Fruit fly (Drosophila melanogaster) whole organism, embryonic: ENCODE data around the gene Sec24CD.
A peak's percentile ranks its signal among the peaks of the same experiment; 100 is the strongest.

Source experiments
- Atf3 ChIP-seq: fragments of 200-800 bp; sonication (Bioruptor generic); optimal IDR thresholded peaks from 3 replicates; lab custom pipeline; 2016; ENCODE audit warnings: missing biosample characterization, missing genetic modification characterization
- Awh ChIP-seq: fragments of 200-800 bp; sonication (Bioruptor generic); IDR thresholded peaks from 2 replicates; pipeline ENCODE4, ENCODE4 v1.3.6; 2022; ENCODE audit warnings: missing biosample characterization, missing genetic modification characterization
- CG10267 ChIP-seq: fragments of 200-800 bp; sonication (Bioruptor generic); optimal IDR thresholded peaks from 2 replicates; lab custom pipeline; 2018; ENCODE audit warnings: missing biosample characterization, mild to moderate bottlenecking, missing genetic modification characterization, moderate library complexity
- CG11085 ChIP-seq: fragments of 200-800 bp; sonication (Bioruptor generic); IDR thresholded peaks from 2 replicates; pipeline ENCODE4 v1.3.6; 2022; ENCODE audit warnings: missing biosample characterization, missing genetic modification characterization
- CG11504 ChIP-seq: fragments of 200-800 bp; sonication (Bioruptor generic); optimal IDR thresholded peaks from 3 replicates; lab custom pipeline; 2019; ENCODE audit warnings: missing biosample characterization, mild to moderate bottlenecking, missing genetic modification characterization, moderate library complexity
- CG12769 ChIP-seq: fragments of 200-800 bp; sonication (Bioruptor generic); optimal IDR thresholded peaks from 2 replicates; lab custom pipeline; 2019; ENCODE audit warnings: missing biosample characterization, mild to moderate bottlenecking, missing genetic modification characterization, moderate library complexity
- CG13123 ChIP-seq: fragments of 200-800 bp; sonication (Bioruptor generic); optimal IDR thresholded peaks from 2 replicates; lab custom pipeline; 2016; ENCODE audit warnings: missing biosample characterization, missing genetic modification characterization
- CG14050 ChIP-seq: fragments of 200-800 bp; sonication (Bioruptor generic); IDR thresholded peaks from 3 replicates; pipeline ENCODE4 v1.3.6; 2022; ENCODE audit warnings: missing biosample characterization, missing genetic modification characterization
- CG16779 ChIP-seq: fragments of 200-800 bp; sonication (Bioruptor generic); IDR thresholded peaks from 2 replicates; pipeline ENCODE4 v1.3.6; 2022; ENCODE audit warnings: missing biosample characterization, missing genetic modification characterization
- CG16863 ChIP-seq: fragments of 200-800 bp; sonication (Bioruptor generic); optimal IDR thresholded peaks from 3 replicates; lab custom pipeline; 2016; ENCODE audit warnings: missing biosample characterization, missing genetic modification characterization
- CG17361 ChIP-seq: fragments of 200-800 bp; sonication (Bioruptor generic); IDR thresholded peaks from 3 replicates; pipeline ENCODE4 v1.3.6; 2022; ENCODE audit warnings: missing biosample characterization, missing genetic modification characterization
- CG2120 ChIP-seq: fragments of 200-800 bp; sonication (Bioruptor generic); optimal IDR thresholded peaks from 3 replicates; lab custom pipeline; 2016; ENCODE audit warnings: missing biosample characterization, missing genetic modification characterization
- CG30020 ChIP-seq: fragments of 200-800 bp; optimal IDR thresholded peaks from 2 replicates; lab custom pipeline; 2019; ENCODE audit warnings: missing biosample characterization, mild to moderate bottlenecking, missing genetic modification characterization, moderate library complexity
- CG3281 ChIP-seq: fragments of 200-800 bp; sonication (Bioruptor generic); optimal IDR thresholded peaks from 3 replicates; lab custom pipeline; 2017; ENCODE audit warnings: missing biosample characterization, mild to moderate bottlenecking, missing genetic modification characterization
- CG34376 ChIP-seq: fragments of 200-800 bp; sonication (Bioruptor generic); optimal IDR thresholded peaks from 2 replicates; lab custom pipeline; 2018; ENCODE audit warnings: missing biosample characterization, mild to moderate bottlenecking, missing genetic modification characterization
- CG3838 ChIP-seq: fragments of 200-800 bp; sonication (Bioruptor generic); optimal IDR thresholded peaks from 3 replicates; lab custom pipeline; 2016; ENCODE audit warnings: missing biosample characterization, missing genetic modification characterization
- CG6654 ChIP-seq: fragments of 200-800 bp; sonication (Bioruptor generic); optimal IDR thresholded peaks from 2 replicates; lab custom pipeline; 2017; ENCODE audit warnings: missing biosample characterization, mild to moderate bottlenecking, missing genetic modification characterization
- CG7271 ChIP-seq: fragments of 200-800 bp; sonication (Bioruptor generic); optimal IDR thresholded peaks from 2 replicates; lab custom pipeline; 2018; ENCODE audit warnings: missing biosample characterization, mild to moderate bottlenecking, missing genetic modification characterization, moderate library complexity
- CG7357 ChIP-seq: fragments of 200-800 bp; sonication (Bioruptor generic); IDR thresholded peaks from 3 replicates; pipeline ENCODE4 v1.3.6; 2022; ENCODE audit warnings: missing biosample characterization, missing genetic modification characterization
- CG7928 ChIP-seq: fragments of 200-800 bp; sonication (Bioruptor generic); optimal IDR thresholded peaks from 2 replicates; lab custom pipeline; 2017; ENCODE audit warnings: missing biosample characterization, mild to moderate bottlenecking, missing genetic modification characterization
- CG8281 ChIP-seq: fragments of 200-800 bp; sonication (Bioruptor generic); optimal IDR thresholded peaks from 2 replicates; lab custom pipeline; 2018; ENCODE audit warnings: missing biosample characterization, mild to moderate bottlenecking, missing genetic modification characterization, moderate library complexity
- Chrac-16 ChIP-seq: fragments of 200-800 bp; sonication (Bioruptor generic); optimal IDR thresholded peaks from 3 replicates; lab custom pipeline; 2016; ENCODE audit warnings: missing biosample characterization, missing genetic modification characterization
- Drgx ChIP-seq: fragments of 200-800 bp; sonication (Bioruptor generic); IDR thresholded peaks from 2 replicates; pipeline ENCODE4 v1.3.6; 2022; ENCODE audit warnings: missing biosample characterization, missing genetic modification characterization
- GATAe ChIP-seq: fragments of 200-800 bp; sonication (Bioruptor generic); conservative IDR thresholded peaks from 2 replicates; pipeline ENCODE4 v1.3.6; 2022; ENCODE audit warnings: missing biosample characterization, missing genetic modification characterization
- H2.0 ChIP-seq: fragments of 200-800 bp; sonication (Bioruptor generic); IDR thresholded peaks from 2 replicates; pipeline ENCODE4 v1.3.6; 2022; ENCODE audit warnings: missing biosample characterization, missing genetic modification characterization
- Hr39 ChIP-seq: fragments of >200 bp; optimal IDR thresholded peaks from 2 replicates; lab custom pipeline; 2017
- Lhr ChIP-seq: fragments of 200-800 bp; sonication (Bioruptor generic); optimal IDR thresholded peaks from 3 replicates; lab custom pipeline; 2017; ENCODE audit warnings: mild to moderate bottlenecking, missing biosample characterization, missing genetic modification reagents, missing genetic modification characterization
- Lpt ChIP-seq: fragments of >200 bp; optimal IDR thresholded peaks from 2 replicates; lab custom pipeline; 2018; ENCODE audit warnings: missing biosample characterization, missing genetic modification characterization
- Max ChIP-seq: fragments of 200-800 bp; sonication (Bioruptor generic); optimal IDR thresholded peaks from 2 replicates; lab custom pipeline; 2016; ENCODE audit warnings: missing biosample characterization, mild to moderate bottlenecking, missing genetic modification characterization
- Myb ChIP-seq: fragments of 200-800 bp; sonication (Bioruptor generic); optimal IDR thresholded peaks from 2 replicates; lab custom pipeline; 2016; ENCODE audit warnings: missing biosample characterization, missing genetic modification characterization
- Opbp ChIP-seq: fragments of 200-800 bp; sonication (Bioruptor generic); IDR thresholded peaks from 3 replicates; pipeline ENCODE4 v1.3.6; 2022; ENCODE audit warnings: missing biosample characterization, missing genetic modification characterization; ENCODE audit not compliant: partially characterized antibody
- Xrp1 ChIP-seq: fragments of 200-800 bp; sonication (Bioruptor generic); IDR thresholded peaks from 2 replicates; pipeline ENCODE4 v1.3.6; 2022; ENCODE audit warnings: missing biosample characterization, missing genetic modification characterization
- ac ChIP-seq: fragments of 200-800 bp; sonication (Bioruptor generic); optimal IDR thresholded peaks from 3 replicates; lab custom pipeline; 2017; ENCODE audit warnings: missing biosample characterization, mild to moderate bottlenecking, missing genetic modification characterization
- bowl ChIP-seq: fragments of 200-800 bp; sonication (Bioruptor generic); IDR thresholded peaks from 2 replicates; pipeline ENCODE4 v1.3.6; 2022; ENCODE audit warnings: missing biosample characterization, missing genetic modification characterization
- ci ChIP-seq: fragments of 200-800 bp; sonication (Bioruptor generic); IDR thresholded peaks from 3 replicates; pipeline ENCODE4 v1.3.6; 2022; ENCODE audit warnings: missing biosample characterization, missing genetic modification characterization
- dati ChIP-seq: fragments of 200-800 bp; sonication (Bioruptor generic); IDR thresholded peaks from 2 replicates; pipeline ENCODE4 v1.3.6; 2022; ENCODE audit warnings: missing biosample characterization, missing genetic modification characterization
- dm ChIP-seq: fragments of 200-800 bp; sonication (Bioruptor generic); optimal IDR thresholded peaks from 3 replicates; lab custom pipeline; 2016; ENCODE audit warnings: missing biosample characterization, missing genetic modification characterization
- dmrt11E ChIP-seq: fragments of 200-800 bp; sonication (Bioruptor generic); optimal IDR thresholded peaks from 3 replicates; lab custom pipeline; 2018; ENCODE audit warnings: missing biosample characterization, mild to moderate bottlenecking, missing genetic modification characterization, moderate library complexity
- grn ChIP-seq: fragments of 200-800 bp; sonication (Bioruptor generic); optimal IDR thresholded peaks from 3 replicates; lab custom pipeline; 2017; ENCODE audit warnings: missing biosample characterization, missing genetic modification characterization
- jumu ChIP-seq: fragments of 200-800 bp; sonication (Bioruptor generic); optimal IDR thresholded peaks from 3 replicates; lab custom pipeline; 2016; ENCODE audit warnings: missing biosample characterization, missing genetic modification characterization
- kah ChIP-seq: fragments of 200-800 bp; sonication (Bioruptor generic); optimal IDR thresholded peaks from 2 replicates; lab custom pipeline; 2018; ENCODE audit warnings: missing biosample characterization, mild to moderate bottlenecking, missing genetic modification characterization
- nom ChIP-seq: fragments of 200-800 bp; sonication (Bioruptor generic); optimal IDR thresholded peaks from 2 replicates; lab custom pipeline; 2017; ENCODE audit warnings: missing biosample characterization, missing genetic modification characterization, mild to moderate bottlenecking, moderate library complexity, missing genetic modification reagents
- sc ChIP-seq, 3 experiments: fragments of >200 bp in 2 of 3; fragments of 200-800 bp in 1 of 3; sonication (Bioruptor generic) in 1 of 3; optimal IDR thresholded peaks; 2 replicates in 2 of 3; 3 replicates in 1 of 3; lab custom pipeline; 2017; ENCODE audit warnings: mild to moderate bottlenecking in 1 of 3, missing biosample characterization in 1 of 3, missing genetic modification characterization in 1 of 3, missing genetic modification reagents in 1 of 3
- scrt ChIP-seq: fragments of 200-800 bp; sonication (Bioruptor generic); optimal IDR thresholded peaks from 2 replicates; lab custom pipeline; 2018; ENCODE audit warnings: missing biosample characterization, mild to moderate bottlenecking, missing genetic modification characterization, moderate library complexity
- sd ChIP-seq: fragments of 200-800 bp; sonication (Bioruptor generic); optimal IDR thresholded peaks from 3 replicates; lab custom pipeline; 2018; ENCODE audit warnings: missing biosample characterization, mild to moderate bottlenecking, missing genetic modification characterization, moderate library complexity
- sens ChIP-seq: fragments of 200-800 bp; sonication (Bioruptor generic); peaks from one replicate; lab custom pipeline; 2016; ENCODE audit warnings: missing biosample characterization, missing genetic modification characterization
- sna ChIP-seq: fragments of 200-800 bp; sonication (Bioruptor generic); IDR thresholded peaks from 2 replicates; pipeline ENCODE4 v1.3.6; 2022; ENCODE audit warnings: missing biosample characterization, missing genetic modification characterization; ENCODE audit not compliant: partially characterized antibody
- stc ChIP-seq: fragments of 200-800 bp; sonication (Bioruptor generic); IDR thresholded peaks from 2 replicates; pipeline ENCODE4 v1.3.6; 2022; ENCODE audit warnings: missing biosample characterization, missing genetic modification characterization
- tx ChIP-seq: fragments of 200-800 bp; sonication (Bioruptor generic); optimal IDR thresholded peaks from 2 replicates; lab custom pipeline; 2016; ENCODE audit warnings: missing biosample characterization, missing genetic modification characterization
- usp ChIP-seq: fragments of >200 bp; optimal IDR thresholded peaks from 2 replicates; lab custom pipeline; 2017; ENCODE audit warnings: missing biosample characterization, missing genetic modification characterization
- vfl ChIP-seq: fragments of 200-800 bp; sonication (Bioruptor generic); optimal IDR thresholded peaks from 2 replicates; lab custom pipeline; 2016; ENCODE audit warnings: missing biosample characterization, missing genetic modification characterization

The Sec24CD gene

DNA sequence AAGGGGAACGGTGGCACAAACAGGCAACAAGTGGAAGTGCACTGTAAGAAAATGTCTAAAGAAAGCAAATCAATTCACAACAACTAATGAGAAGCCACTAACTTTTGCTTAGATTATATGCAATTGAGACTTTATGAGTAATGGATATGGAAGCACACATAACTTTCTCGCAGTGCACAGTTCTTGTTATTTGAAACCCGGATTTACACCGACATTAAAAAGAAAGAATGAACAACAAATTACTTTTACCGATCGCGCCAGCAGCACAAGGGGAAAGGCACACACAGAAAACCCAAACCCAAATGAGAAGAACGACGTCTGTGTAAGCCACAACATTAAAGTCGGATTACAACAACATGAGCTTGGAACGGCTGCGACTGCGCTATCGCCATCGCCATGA, 47.5 kb downstream of the Sec24CD start (continued):
- TF ChIP-seq Xrp1 (peak; percentile 90), Hr39 (lab: Kevin White, UChicago) (no peak), Opbp (GFP tag; lab: Robert Waterston, UW) (no peak), CG17361 (GFP tag; lab: Robert Waterston, UW) (peak; percentile 62; the same call in 2 of the 3 replicates), Awh (GFP tag; lab: Robert Waterston, UW) (peak; percentile 71; the same call in 1 of the 2 replicates), bowl (GFP tag; lab: Robert Waterston, UW) (no peak), CG11504 (tag; lab: Kevin White, UChicago) (peak; percentile 56), CG11085 (GFP tag; lab: Robert Waterston, UW) (0 out of 2 replicates have a peak, but pooled peaks have one; percentile 8), CG10267 (tag; lab: Kevin White, UChicago) (peak; percentile 76), Lhr (peak; percentile 60), CG3281 (GFP tag; lab: Kevin White, UChicago) (no peak), CG6654 (GFP tag; lab: Kevin White, UChicago) (peak; percentile 28), Myb (GFP tag; lab: Kevin White, UChicago) (no peak), CG7271 (tag; lab: Kevin White, UChicago) (no peak), sd (tag; lab: Kevin White, UChicago) (no peak), dm (GFP tag; lab: Kevin White, UChicago) (peak; percentile 17), ci (GFP tag; lab: Robert Waterston, UW) (peak; percentile 77), kah (GFP tag; lab: Kevin White, UChicago) (peak; percentile 32), CG7357 (peak; percentile 54; the same call in 1 of the 3 replicates), CG14050 (peak; percentile 21; the same call in 1 of the 3 replicates), GATAe (GFP tag; lab: Robert Waterston, UW) (no peak), tx (GFP tag; lab: Kevin White, UChicago) (peak; percentile 7), Chrac-16 (GFP tag; lab: Kevin White, UChicago) (peak; percentile 79), dati (GFP tag; lab: Robert Waterston, UW) (no peak), sna (GFP tag; lab: Robert Waterston, UW) (no peak), sc (optimal IDR thresholded peaks at IDR 0.05; lab: Kevin White, UChicago) (no peak), sc (GFP tag; optimal IDR thresholded peaks at IDR 0.05; lab: Kevin White, UChicago) (peak; percentile 72), nom (GFP tag; lab: Kevin White, UChicago) (peak; percentile 10), CG8281 (tag; lab: Kevin White, UChicago) (peak; percentile 13), Max (GFP tag; lab: Kevin White, UChicago) (peak; percentile 35), CG16863 (GFP tag; lab: Kevin White, UChicago) (peak; percentile 74), Atf3 (GFP tag; lab: Kevin White, UChicago) (peak; percentile 60), CG12769 (tag; lab: Kevin White, UChicago) (no peak), usp (GFP tag; lab: Kevin White, UChicago) (no peak), stc (no peak), ac (GFP tag; lab: Kevin White, UChicago) (peak; percentile 51), jumu (GFP tag; lab: Kevin White, UChicago) (peak; percentile 59), sens (GFP tag; lab: Kevin White, UChicago) (peak; percentile 98), Drgx (peak; percentile 19; the same call in 1 of the 2 replicates), CG30020 (tag; lab: Kevin White, UChicago) (peak; percentile 22), CG16779 (no peak), scrt (peak; percentile 23), dmrt11E (tag; lab: Kevin White, UChicago) (peak; percentile 93), CG34376 (GFP tag; lab: Kevin White, UChicago) (no peak), CG13123 (GFP tag; lab: Kevin White, UChicago) (peak; percentile 35), grn (GFP tag; lab: Kevin White, UChicago) (no peak), CG7928 (GFP tag; lab: Kevin White, UChicago) (no peak), CG3838 (GFP tag; lab: Kevin White, UChicago) (no peak), vfl (GFP tag; lab: Kevin White, UChicago) (no peak), Lpt (GFP tag; lab: Kevin White, UChicago) (no peak), CG2120 (GFP tag; lab: Kevin White, UChicago) (no peak), H2.0 (peak; percentile 44; the same call in 1 of the 2 replicates)
